Worm (Caenorhabditis elegans) whole organism, L1 larva: ENCODE measurements around the gene spe-45.

Experiments
- Y116A8C.19 ChIP-seq: sonication (generic microtip); optimal IDR thresholded peaks from 2 replicates; lab custom pipeline; 2016; ENCODE audit warnings: missing compliant biosample characterization, missing genetic modification characterization, borderline replicate concordance
- ceh-90 ChIP-seq: sonication (generic microtip); optimal IDR thresholded peaks from 2 replicates; lab custom pipeline; 2016; ENCODE audit warnings: missing genetic modification characterization, missing compliant biosample characterization
- jun-1 ChIP-seq: fragments of 150-350 bp; optimal IDR thresholded peaks from 2 replicates; lab custom pipeline; 2014; ENCODE audit warnings: missing biosample characterization, missing genetic modification reagents, missing genetic modification characterization
- lin-35 ChIP-seq, 2 experiments: fragments of 150-350 bp; optimal IDR thresholded peaks; 2 replicates each; lab custom pipeline; 2014; ENCODE audit warnings: missing biosample characterization in 2 of 2, missing genetic modification characterization in 2 of 2, missing genetic modification reagents in 2 of 2
- mdl-1 ChIP-seq, 2 experiments: fragments of 150-350 bp; optimal IDR thresholded peaks; 2 replicates each; lab custom pipeline; 2014 to 2017; ENCODE audit warnings: missing biosample characterization in 2 of 2, missing genetic modification characterization in 2 of 2, inconsistent platforms in 1 of 2
- nhr-237 ChIP-seq: fragments of 150-350 bp; optimal IDR thresholded peaks from 2 replicates; lab custom pipeline; 2014; ENCODE audit warnings: missing biosample characterization, missing genetic modification characterization
- nhr-47 ChIP-seq: sonication (generic microtip); optimal IDR thresholded peaks from 2 replicates; lab custom pipeline; 2016; ENCODE audit warnings: mild to moderate bottlenecking, missing genetic modification characterization, moderate library complexity, missing compliant biosample characterization
- pqm-1 ChIP-seq: sonication (generic microtip); optimal IDR thresholded peaks from 3 replicates; lab custom pipeline; 2017; ENCODE audit warnings: missing biosample characterization, missing genetic modification characterization
- rnt-1 ChIP-seq: sonication (generic microtip); optimal IDR thresholded peaks from 2 replicates; lab custom pipeline; 2016; ENCODE audit warnings: mild to moderate bottlenecking, missing genetic modification characterization, moderate library complexity, missing compliant biosample characterization
- skn-1 ChIP-seq: fragments of 150-350 bp; optimal IDR thresholded peaks from 2 replicates; lab custom pipeline; 2014; ENCODE audit warnings: missing biosample characterization, missing genetic modification characterization
- snpc-4 ChIP-seq: fragments of 150-350 bp; optimal IDR thresholded peaks from 2 replicates; lab custom pipeline; 2014; ENCODE audit warnings: missing biosample characterization, missing genetic modification characterization
- swsn-7 ChIP-seq: sonication (generic microtip); optimal IDR thresholded peaks from 2 replicates; lab custom pipeline; 2016; ENCODE audit warnings: missing genetic modification characterization, missing compliant biosample characterization

- TF ChIP-seq pqm-1 (tag; lab: Kevin White, UChicago) (no peak), rnt-1 (tag; lab: Kevin White, UChicago) (peak; percentile 99), skn-1 (tag; lab: Kevin White, UChicago) (peak; percentile 95), Y116A8C.19 (tag; lab: Kevin White, UChicago) (peak; percentile 53), snpc-4 (tag; lab: Kevin White, UChicago) (peak; percentile 75), jun-1 (tag; lab: Kevin White, UChicago) (peak; percentile 86), ceh-90 (peak; percentile 85), nhr-237 (tag; lab: Kevin White, UChicago) (peak; percentile 62), swsn-7 (tag; lab: Kevin White, UChicago) (peak; percentile 93), lin-35 (GFP tag; optimal IDR thresholded peaks at IDR 0.05; lab: Kevin White, UChicago) (peak; percentile 88 to 93), mdl-1 (tag; optimal IDR thresholded peaks at IDR 0.05; lab: Kevin White, UChicago) (peak in 1 of 2 experiments; percentile 87), nhr-47 (tag; lab: Kevin White, UChicago) (peak; percentile 96)
These were observed 1.2 kb upstream of the spe-45 start, which contains the start of the genes rps-23 and dpm-3 for ce11 chrIV:12391003-12391637.
